Worm (Caenorhabditis elegans) whole organism, L2 larva: ENCODE data around the gene otpl-2.

Source experiments
- aly-2 ChIP-seq: fragments of 150-350 bp; optimal IDR thresholded peaks from 2 replicates; lab custom pipeline; 2014; ENCODE audit warnings: missing biosample characterization, missing genetic modification characterization
- blmp-1 ChIP-seq: sonication (generic microtip); optimal IDR thresholded peaks from 2 replicates; lab custom pipeline; 2017; ENCODE audit warnings: missing genetic modification characterization, mild to moderate bottlenecking, missing compliant biosample characterization, antibody characterized with exemption, moderate library complexity; ENCODE audit not compliant: insufficient read depth
- dmd-4 ChIP-seq: sonication (generic microtip); optimal IDR thresholded peaks from 2 replicates; lab custom pipeline; 2017; ENCODE audit warnings: missing biosample characterization, missing genetic modification characterization
- elt-3 ChIP-seq: sonication (generic microtip); optimal IDR thresholded peaks from 2 replicates; lab custom pipeline; 2017; ENCODE audit warnings: missing biosample characterization, missing genetic modification characterization
- nhr-237 ChIP-seq: fragments of 150-350 bp; optimal IDR thresholded peaks from 2 replicates; lab custom pipeline; 2014; ENCODE audit warnings: missing biosample characterization, missing genetic modification characterization
- nhr-77 ChIP-seq: fragments of 150-350 bp; optimal IDR thresholded peaks from 2 replicates; lab custom pipeline; 2014; ENCODE audit warnings: missing biosample characterization, missing genetic modification characterization
- unc-39 ChIP-seq: fragments of 150-350 bp; optimal IDR thresholded peaks from 2 replicates; lab custom pipeline; 2014; ENCODE audit warnings: missing biosample characterization, missing genetic modification characterization
- unc-62 ChIP-seq: fragments of 150-350 bp; optimal IDR thresholded peaks from 2 replicates; lab custom pipeline; 2014; ENCODE audit warnings: missing biosample characterization, missing genetic modification reagents, missing genetic modification characterization
- ztf-11 ChIP-seq: sonication (generic microtip); optimal IDR thresholded peaks from 2 replicates; lab custom pipeline; 2017; ENCODE audit warnings: missing biosample characterization, missing genetic modification characterization

DNA sequence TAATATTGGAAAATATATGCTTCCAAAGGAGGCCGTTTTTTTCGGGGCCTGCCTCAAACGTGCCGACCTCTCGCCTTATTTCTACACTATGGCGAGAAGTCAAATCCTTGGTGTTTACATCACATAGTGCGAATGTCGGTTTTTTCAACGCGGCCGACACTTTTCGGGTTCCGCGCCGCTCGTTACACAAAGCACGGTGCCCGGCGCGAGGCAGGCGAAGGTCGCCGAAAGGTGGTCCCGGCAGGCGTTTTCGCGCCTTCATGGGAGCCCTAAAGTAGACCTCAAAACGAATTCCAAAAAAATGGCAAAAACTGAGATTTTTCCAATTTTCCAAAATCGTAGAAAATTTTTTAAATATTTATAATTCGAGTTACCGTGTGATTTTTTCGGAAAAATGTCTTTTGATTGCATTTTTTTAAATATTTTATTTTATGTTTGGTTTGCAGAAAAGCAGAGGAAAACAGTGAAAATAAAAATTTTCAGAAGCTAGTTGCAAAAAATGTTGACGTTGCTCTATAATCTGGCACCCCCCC, 52.1 kb downstream of the otpl-2 start, which contains the start of gene T05B4.12:
- TF ChIP-seq nhr-77 (tag; lab: Kevin White, UChicago) (no peak), nhr-237 (tag; lab: Kevin White, UChicago) (no peak), blmp-1 (tag; lab: Kevin White, UChicago) (no peak), unc-62 (no peak), aly-2 (tag; lab: Kevin White, UChicago) (no peak), ztf-11 (tag; lab: Kevin White, UChicago) (no peak), elt-3 (tag; lab: Kevin White, UChicago) (no peak), unc-39 (tag; lab: Kevin White, UChicago) (no peak), dmd-4 (tag; lab: Kevin White, UChicago) (no peak)
